Worm (Caenorhabditis elegans) whole organism, L2 larva: ENCODE data around the gene coa-1.

Experiments
- C34F6.9 ChIP-seq: fragments of 150-350 bp; optimal IDR thresholded peaks from 2 replicates; lab custom pipeline; 2014; ENCODE audit warnings: missing biosample characterization, missing genetic modification characterization
- R02D3.7 ChIP-seq: fragments of 150-350 bp; optimal IDR thresholded peaks from 2 replicates; lab custom pipeline; 2014; ENCODE audit warnings: missing biosample characterization, missing genetic modification characterization
- Y55F3AM.14 ChIP-seq: fragments of 200-800 bp; sonication (Bioruptor generic); optimal IDR thresholded peaks from 2 replicates; lab custom pipeline; 2018; ENCODE audit warnings: mild to moderate bottlenecking, missing genetic modification characterization, missing compliant biosample characterization
- ZK546.5 ChIP-seq: sonication (generic microtip); optimal IDR thresholded peaks from 2 replicates; lab custom pipeline; 2017; ENCODE audit warnings: missing biosample characterization, missing genetic modification characterization
- aly-2 ChIP-seq: fragments of 150-350 bp; optimal IDR thresholded peaks from 2 replicates; lab custom pipeline; 2014; ENCODE audit warnings: missing biosample characterization, missing genetic modification characterization
- ama-1 ChIP-seq: fragments of 150-350 bp; optimal IDR thresholded peaks from 2 replicates; lab custom pipeline; 2018; ENCODE audit warnings: inconsistent platforms
- blmp-1 ChIP-seq: sonication (generic microtip); optimal IDR thresholded peaks from 2 replicates; lab custom pipeline; 2017; ENCODE audit warnings: missing genetic modification characterization, mild to moderate bottlenecking, missing compliant biosample characterization, antibody characterized with exemption, moderate library complexity; ENCODE audit not compliant: insufficient read depth
- ceh-16 ChIP-seq: fragments of 150-350 bp; optimal IDR thresholded peaks from 2 replicates; lab custom pipeline; 2014; ENCODE audit warnings: missing biosample characterization, missing genetic modification characterization
- ceh-82 ChIP-seq: fragments of 150-350 bp; optimal IDR thresholded peaks from 2 replicates; lab custom pipeline; 2014; ENCODE audit warnings: missing biosample characterization, missing genetic modification characterization
- crh-2 ChIP-seq: sonication (generic microtip); optimal IDR thresholded peaks from 2 replicates; lab custom pipeline; 2017; ENCODE audit warnings: missing biosample characterization, missing genetic modification characterization
- dmd-4 ChIP-seq: sonication (generic microtip); optimal IDR thresholded peaks from 2 replicates; lab custom pipeline; 2017; ENCODE audit warnings: missing biosample characterization, missing genetic modification characterization
- egl-27 ChIP-seq: sonication (generic microtip); optimal IDR thresholded peaks from 3 replicates; lab custom pipeline; 2017; ENCODE audit warnings: missing biosample characterization, missing genetic modification reagents, missing genetic modification characterization
- elt-1 ChIP-seq: fragments of 150-350 bp; optimal IDR thresholded peaks from 2 replicates; lab custom pipeline; 2014; ENCODE audit warnings: missing biosample characterization, missing genetic modification characterization
- elt-3 ChIP-seq: sonication (generic microtip); optimal IDR thresholded peaks from 2 replicates; lab custom pipeline; 2017; ENCODE audit warnings: missing biosample characterization, missing genetic modification characterization
- fos-1 ChIP-seq: fragments of 150-350 bp; optimal IDR thresholded peaks from 2 replicates; lab custom pipeline; 2014; ENCODE audit warnings: missing biosample characterization, missing genetic modification characterization
- gmeb-1 ChIP-seq: fragments of 150-350 bp; optimal IDR thresholded peaks from 2 replicates; lab custom pipeline; 2014; ENCODE audit warnings: missing biosample characterization, missing genetic modification characterization
- lin-11 ChIP-seq: fragments of 150-350 bp; sonication (generic microtip); optimal IDR thresholded peaks from 2 replicates; lab custom pipeline; 2014; ENCODE audit warnings: missing biosample characterization, missing genetic modification characterization, inconsistent platforms, mixed read lengths
- lin-13 ChIP-seq: fragments of 150-350 bp; optimal IDR thresholded peaks from 2 replicates; lab custom pipeline; 2014; ENCODE audit warnings: missing biosample characterization, missing genetic modification reagents, missing genetic modification characterization
- lin-39 ChIP-seq: fragments of 150-350 bp; optimal IDR thresholded peaks from 2 replicates; lab custom pipeline; 2014; ENCODE audit warnings: missing biosample characterization, missing genetic modification reagents, missing genetic modification characterization
- lsy-2 ChIP-seq, 2 experiments: fragments of 150-350 bp in 1 of 2; sonication (generic microtip) in 1 of 2; optimal IDR thresholded peaks; 2 replicates each; lab custom pipeline; 2014 to 2017; ENCODE audit warnings: missing biosample characterization in 2 of 2, missing genetic modification characterization in 2 of 2
- mab-5 ChIP-seq: fragments of 150-350 bp; optimal IDR thresholded peaks from 2 replicates; lab custom pipeline; 2014; ENCODE audit warnings: missing biosample characterization, missing genetic modification characterization
- mbf-1 ChIP-seq: sonication (generic microtip); optimal IDR thresholded peaks from 2 replicates; lab custom pipeline; 2017; ENCODE audit warnings: missing biosample characterization, missing genetic modification characterization
- mdl-1 ChIP-seq, 2 experiments: fragments of 150-350 bp in 1 of 2; sonication (generic microtip) in 1 of 2; optimal IDR thresholded peaks; 2 replicates each; lab custom pipeline; 2017; ENCODE audit warnings: missing biosample characterization in 2 of 2, missing genetic modification characterization in 2 of 2
- nhr-10 ChIP-seq: sonication (generic microtip); optimal IDR thresholded peaks from 2 replicates; lab custom pipeline; 2017; ENCODE audit warnings: missing biosample characterization, missing genetic modification characterization
- nhr-12 ChIP-seq: fragments of 150-350 bp; optimal IDR thresholded peaks from 2 replicates; lab custom pipeline; 2014; ENCODE audit warnings: missing biosample characterization, missing genetic modification characterization
- nhr-21 ChIP-seq: fragments of 150-350 bp; optimal IDR thresholded peaks from 2 replicates; lab custom pipeline; 2014; ENCODE audit warnings: missing biosample characterization, missing genetic modification characterization
- nhr-23 ChIP-seq: fragments of 150-350 bp; optimal IDR thresholded peaks from 2 replicates; lab custom pipeline; 2014; ENCODE audit warnings: missing biosample characterization, missing genetic modification reagents, missing genetic modification characterization
- nhr-237 ChIP-seq: fragments of 150-350 bp; optimal IDR thresholded peaks from 2 replicates; lab custom pipeline; 2014; ENCODE audit warnings: missing biosample characterization, missing genetic modification characterization
- nhr-25 ChIP-seq: fragments of 150-350 bp; sonication (generic microtip); optimal IDR thresholded peaks from 3 replicates; lab custom pipeline; 2014; ENCODE audit warnings: missing biosample characterization, missing genetic modification characterization
- nhr-6 ChIP-seq: fragments of 150-350 bp; optimal IDR thresholded peaks from 2 replicates; lab custom pipeline; 2014; ENCODE audit warnings: missing biosample characterization, missing genetic modification characterization
- nhr-77 ChIP-seq: fragments of 150-350 bp; optimal IDR thresholded peaks from 2 replicates; lab custom pipeline; 2014; ENCODE audit warnings: missing biosample characterization, missing genetic modification characterization
- peb-1 ChIP-seq: fragments of 150-350 bp; optimal IDR thresholded peaks from 2 replicates; lab custom pipeline; 2014; ENCODE audit warnings: missing biosample characterization, missing genetic modification characterization
- sem-4 ChIP-seq: fragments of 150-350 bp; optimal IDR thresholded peaks from 2 replicates; lab custom pipeline; 2014; ENCODE audit warnings: missing biosample characterization, missing genetic modification reagents, missing genetic modification characterization
- sma-3 ChIP-seq: sonication (generic microtip); optimal IDR thresholded peaks from 2 replicates; lab custom pipeline; 2016; ENCODE audit warnings: missing genetic modification reagents, missing genetic modification characterization, missing compliant biosample characterization
- sma-9 ChIP-seq, 2 experiments: fragments of 150-350 bp in 1 of 2; sonication (generic microtip) in 1 of 2; optimal IDR thresholded peaks; 2 replicates each; lab custom pipeline; 2014 to 2016; ENCODE audit warnings: missing genetic modification characterization in 2 of 2, mild to moderate bottlenecking in 1 of 2, missing biosample characterization in 1 of 2, missing compliant biosample characterization in 1 of 2, missing genetic modification reagents in 1 of 2, moderate library complexity in 1 of 2
- snpc-4 ChIP-seq: fragments of 150-350 bp; optimal IDR thresholded peaks from 2 replicates; lab custom pipeline; 2014; ENCODE audit warnings: missing biosample characterization, missing genetic modification characterization
- unc-39 ChIP-seq: fragments of 150-350 bp; optimal IDR thresholded peaks from 2 replicates; lab custom pipeline; 2014; ENCODE audit warnings: missing biosample characterization, missing genetic modification characterization
- unc-55 ChIP-seq: fragments of 150-350 bp; sonication (generic microtip); optimal IDR thresholded peaks from 3 replicates; lab custom pipeline; 2014; ENCODE audit warnings: missing biosample characterization, missing genetic modification reagents, missing genetic modification characterization
- unc-62 ChIP-seq: fragments of 150-350 bp; optimal IDR thresholded peaks from 2 replicates; lab custom pipeline; 2014; ENCODE audit warnings: missing biosample characterization, missing genetic modification reagents, missing genetic modification characterization
- zag-1 ChIP-seq: fragments of 150-350 bp; optimal IDR thresholded peaks from 2 replicates; lab custom pipeline; 2014; ENCODE audit warnings: missing biosample characterization, missing genetic modification characterization
- ztf-1 ChIP-seq: fragments of 200-800 bp; sonication (Bioruptor generic); conservative IDR thresholded peaks from 2 replicates; pipeline ENCODE4 v1.3.6; 2022; ENCODE audit warnings: missing genetic modification characterization, missing compliant biosample characterization
- ztf-11 ChIP-seq: sonication (generic microtip); optimal IDR thresholded peaks from 2 replicates; lab custom pipeline; 2017; ENCODE audit warnings: missing biosample characterization, missing genetic modification characterization
- ztf-4 ChIP-seq: fragments of 150-350 bp; optimal IDR thresholded peaks from 2 replicates; lab custom pipeline; 2014; ENCODE audit warnings: missing biosample characterization, missing genetic modification characterization

Gene coa-1

DNA sequence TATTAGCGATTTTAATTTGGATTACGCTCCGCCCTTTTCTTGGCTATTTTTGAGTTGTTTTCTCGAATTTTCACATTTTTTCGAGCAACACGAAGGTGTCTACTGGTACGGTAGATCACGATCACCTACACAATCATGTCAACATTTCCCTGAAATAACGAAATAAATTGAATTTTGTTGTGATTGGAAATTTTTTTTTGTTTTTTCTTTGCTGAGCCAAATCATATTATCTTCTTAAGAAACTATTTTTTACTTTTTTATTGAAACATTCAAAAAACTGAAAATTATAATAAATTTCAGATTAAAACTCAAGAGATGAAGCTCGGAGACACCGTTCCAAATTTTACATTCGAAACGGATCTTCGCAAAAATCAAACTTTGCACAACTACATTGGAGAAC is 13.2 kb downstream of the coa-1 start, which contains the start of gene prdx-6:
TSS of gene prdx-6 (plus strand) at position 301 of the 400 bp plus-strand sequence.
- TF ChIP-seq peb-1 (tag; lab: Kevin White, UChicago) (no peak), nhr-12 (tag; lab: Kevin White, UChicago) (no peak), ama-1 (lab: Kevin White, UChicago) (no peak), nhr-10 (no peak), nhr-21 (no peak), egl-27 (tag; lab: Kevin White, UChicago) (no peak), nhr-77 (no peak), sma-9 (GFP tag; optimal IDR thresholded peaks at IDR 0.05; lab: Kevin White, UChicago) (no peak), sma-9 (tag; optimal IDR thresholded peaks at IDR 0.05; lab: Kevin White, UChicago) (no peak), mab-5 (tag; lab: Kevin White, UChicago) (no peak), gmeb-1 (no peak), R02D3.7 (tag; lab: Kevin White, UChicago) (no peak), lsy-2 (tag; optimal IDR thresholded peaks at IDR 0.05; lab: Kevin White, UChicago) (no peak), unc-55 (GFP tag; lab: Kevin White, UChicago) (no peak)

DNA sequence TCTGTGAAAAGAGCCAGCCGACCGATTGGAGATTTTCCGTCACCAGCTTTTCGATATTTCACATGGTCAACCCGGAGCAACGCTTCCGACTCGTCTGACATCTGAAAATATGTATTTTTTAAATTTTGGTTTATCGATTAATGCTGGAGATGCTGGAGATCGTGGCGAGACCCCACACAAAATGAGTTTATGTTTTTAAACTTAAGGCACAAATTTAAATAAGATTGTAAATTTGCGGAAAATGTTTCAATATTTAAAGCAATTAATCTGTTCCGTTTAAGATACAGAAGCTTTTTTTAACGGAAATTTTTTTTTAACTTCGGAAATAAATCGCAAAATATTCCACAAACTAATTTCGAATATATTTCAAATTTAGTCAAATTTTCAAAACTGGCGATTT is 26.6 kb downstream of the coa-1 start, which contains the start of gene gtf-2H1:
TSS of gene gtf-2H1 (minus strand) at position 101 of the 400 bp plus-strand sequence.
- TF ChIP-seq ztf-4 (tag; lab: Kevin White, UChicago) (no peak), unc-62 (no peak), ztf-11 (no peak), lin-11 (tag; lab: Kevin White, UChicago) (no peak), unc-55 (GFP tag; lab: Kevin White, UChicago) (no peak), ama-1 (lab: Kevin White, UChicago) (no peak), lin-39 (no peak), mbf-1 (tag; lab: Kevin White, UChicago) (no peak), blmp-1 (tag; lab: Kevin White, UChicago) (no peak), ztf-1 (GFP tag; lab: Robert Waterston, UW) (no peak)

DNA sequence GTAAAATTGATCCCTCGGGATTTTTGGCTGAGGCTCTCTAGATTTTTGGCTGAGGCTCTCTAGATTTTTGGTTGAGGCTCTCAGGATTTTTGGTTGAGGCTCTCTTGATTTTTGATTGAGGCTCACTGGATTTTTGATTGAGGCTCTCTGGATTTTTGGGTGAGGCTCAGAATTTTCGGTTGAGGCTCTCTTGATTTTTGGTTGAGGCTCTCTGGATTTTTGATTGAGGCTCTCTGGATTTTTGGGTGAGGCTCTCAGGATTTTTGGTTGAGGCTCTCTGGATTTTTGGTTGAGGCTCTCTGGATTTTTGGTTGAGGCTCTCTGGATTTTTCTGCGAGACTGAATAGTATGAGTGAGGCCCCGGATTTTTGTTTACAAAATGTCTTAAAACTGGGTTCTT is 31.0 kb downstream of the coa-1 start:
- TF ChIP-seq snpc-4 (tag; lab: Kevin White, UChicago) (no peak), elt-1 (tag; lab: Kevin White, UChicago) (no peak), sma-3 (no peak), nhr-12 (tag; lab: Kevin White, UChicago) (no peak)

DNA sequence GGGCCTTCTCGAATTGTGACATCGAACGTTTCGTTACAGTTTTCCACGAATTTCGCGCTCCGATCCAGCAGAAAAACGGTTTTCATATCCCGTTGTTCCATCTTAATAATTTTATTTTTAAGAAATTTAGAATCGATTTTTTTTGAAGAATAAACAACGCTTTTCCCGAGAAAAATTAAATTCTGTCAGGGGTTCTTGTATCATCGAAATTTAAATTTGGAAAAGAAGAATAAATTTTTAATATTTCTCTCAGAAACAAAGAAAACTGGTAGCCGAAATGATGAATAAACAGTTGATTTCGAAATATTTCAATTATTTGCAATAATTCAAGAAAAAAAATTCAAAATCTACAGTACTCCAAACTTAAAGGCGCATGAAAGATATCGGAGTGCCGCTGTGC is 32.3 kb downstream of the coa-1 start, which contains the start of gene ints-13:
TSS of gene ints-13 (minus strand) at position 101 of the 400 bp plus-strand sequence.
- no peak for TF ChIP-seq gmeb-1
- TF ChIP-seq sma-9 (GFP tag; optimal IDR thresholded peaks at IDR 0.05; lab: Kevin White, UChicago), result no peak
- TF ChIP-seq sma-9 (tag; optimal IDR thresholded peaks at IDR 0.05; lab: Kevin White, UChicago), result no peak
- TF ChIP-seq ama-1 (lab: Kevin White, UChicago), result no peak
- TF ChIP-seq nhr-23 (tag; lab: Kevin White, UChicago), result no peak
- TF ChIP-seq crh-2 (tag; lab: Kevin White, UChicago), result no peak
- no peak for TF ChIP-seq ceh-16
- no peak for TF ChIP-seq C34F6.9 (tag; lab: Kevin White, UChicago)
- TF ChIP-seq sma-3, result no peak
- no peak for TF ChIP-seq mdl-1 (tag; optimal IDR thresholded peaks at IDR 0.05; lab: Kevin White, UChicago)
- TF ChIP-seq sem-4, result no peak
- TF ChIP-seq nhr-12 (tag; lab: Kevin White, UChicago), result no peak
- TF ChIP-seq aly-2, result no peak
- no peak for TF ChIP-seq elt-3

DNA sequence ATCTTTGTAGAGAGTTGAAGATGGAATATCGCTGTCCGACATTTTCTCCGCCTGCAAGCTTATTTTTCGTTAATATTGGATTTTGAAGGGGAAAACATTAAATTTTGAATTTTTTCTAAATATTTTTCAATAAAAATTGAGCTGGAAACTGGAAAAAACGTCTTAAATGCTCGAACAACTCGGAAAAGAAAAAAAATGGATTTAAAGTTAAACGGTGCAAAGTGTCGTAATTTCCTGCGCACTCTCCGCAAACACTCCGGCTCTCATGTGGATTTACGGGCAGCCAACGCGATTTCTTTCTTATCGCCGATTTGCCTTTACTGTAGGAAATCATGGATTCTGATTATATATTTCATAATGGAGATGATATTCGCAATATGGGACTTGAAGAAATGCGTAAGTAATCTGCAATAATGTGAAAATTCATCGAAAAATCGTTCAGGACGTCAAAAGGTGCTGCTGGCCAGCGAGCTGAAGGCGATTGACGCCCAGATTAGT is 35.2 kb downstream of the coa-1 start, which contains the start of the genes fnta-1 and cogc-8:
TSS of gene fnta-1 (minus strand) at position 51 of the 498 bp plus-strand sequence.
TSS of gene cogc-8 (plus strand) at position 195 of the 498 bp plus-strand sequence.
- TF ChIP-seq nhr-6 (tag; lab: Kevin White, UChicago) (no peak), ztf-1 (GFP tag; lab: Robert Waterston, UW) (no peak), nhr-21 (no peak), lin-39 (no peak), sem-4 (no peak), mab-5 (tag; lab: Kevin White, UChicago) (no peak), zag-1 (tag; lab: Kevin White, UChicago) (no peak), nhr-237 (no peak), gmeb-1 (peak; percentile 61), ama-1 (lab: Kevin White, UChicago) (no peak), elt-3 (no peak), Y55F3AM.14 (no peak), mbf-1 (tag; lab: Kevin White, UChicago) (no peak), dmd-4 (tag; lab: Kevin White, UChicago) (no peak), ZK546.5 (no peak), lin-11 (tag; lab: Kevin White, UChicago) (no peak), ceh-82 (no peak), unc-39 (tag; lab: Kevin White, UChicago) (no peak), lsy-2 (tag; optimal IDR thresholded peaks at IDR 0.05; lab: Kevin White, UChicago) (peak in 1 of 2 experiments; percentile 68), nhr-23 (tag; lab: Kevin White, UChicago) (no peak), ztf-11 (no peak), mdl-1 (tag; optimal IDR thresholded peaks at IDR 0.05; lab: Kevin White, UChicago) (no peak), lin-13 (GFP tag; lab: Kevin White, UChicago) (peak; percentile 21), peb-1 (tag; lab: Kevin White, UChicago) (no peak), sma-3 (peak; percentile 24), nhr-25 (tag; lab: Kevin White, UChicago) (no peak), fos-1 (tag; lab: Kevin White, UChicago) (no peak), elt-1 (tag; lab: Kevin White, UChicago) (no peak), egl-27 (tag; lab: Kevin White, UChicago) (no peak)
